Worm (Caenorhabditis elegans) whole organism, L1 larva: ENCODE measurements around the gene F21H7.2.

Experiments used
- C16A3.4 ChIP-seq: fragments of 150-350 bp; optimal IDR thresholded peaks from 2 replicates; lab custom pipeline; 2014; ENCODE audit warnings: missing biosample characterization, missing genetic modification characterization
- Y116A8C.19 ChIP-seq: sonication (generic microtip); optimal IDR thresholded peaks from 2 replicates; lab custom pipeline; 2016; ENCODE audit warnings: missing compliant biosample characterization, missing genetic modification characterization, borderline replicate concordance
- aly-2 ChIP-seq: fragments of 150-350 bp; optimal IDR thresholded peaks from 2 replicates; lab custom pipeline; 2014; ENCODE audit warnings: missing biosample characterization, missing genetic modification characterization
- ama-1 ChIP-seq: fragments of 150-350 bp; optimal IDR thresholded peaks from 2 replicates; lab custom pipeline; 2014
- blmp-1 ChIP-seq: fragments of 150-350 bp; optimal IDR thresholded peaks from 2 replicates; lab custom pipeline; 2014; ENCODE audit warnings: missing biosample characterization, missing genetic modification characterization
- ceh-82 ChIP-seq, 3 experiments: fragments of 150-350 bp in 1 of 3; sonication (generic microtip) in 2 of 3; optimal IDR thresholded peaks; 2 replicates each; lab custom pipeline; 2014 to 2017; ENCODE audit warnings: missing biosample characterization in 3 of 3, missing genetic modification characterization in 3 of 3
- ceh-90 ChIP-seq: sonication (generic microtip); optimal IDR thresholded peaks from 2 replicates; lab custom pipeline; 2016; ENCODE audit warnings: missing genetic modification characterization, missing compliant biosample characterization
- ces-1 ChIP-seq: fragments of 150-350 bp; optimal IDR thresholded peaks from 2 replicates; lab custom pipeline; 2014; ENCODE audit warnings: missing biosample characterization, missing genetic modification reagents, missing genetic modification characterization
- dpl-1 ChIP-seq, 3 experiments: fragments of 150-350 bp in 2 of 3; sonication (generic microtip) in 1 of 3; optimal IDR thresholded peaks; 2 replicates each; lab custom pipeline; 2014 to 2017; ENCODE audit warnings: missing biosample characterization in 3 of 3, missing genetic modification characterization in 3 of 3, missing genetic modification reagents in 3 of 3
- dsc-1 ChIP-seq: sonication (generic microtip); optimal IDR thresholded peaks from 2 replicates; lab custom pipeline; 2016; ENCODE audit warnings: mild to moderate bottlenecking, missing genetic modification characterization, missing compliant biosample characterization
- efl-3 ChIP-seq: fragments of 200-800 bp; sonication (Bioruptor generic); optimal IDR thresholded peaks from 2 replicates; lab custom pipeline; 2018; ENCODE audit warnings: mild to moderate bottlenecking, missing genetic modification characterization, missing compliant biosample characterization
- egl-13 ChIP-seq: sonication (generic microtip); optimal IDR thresholded peaks from 2 replicates; lab custom pipeline; 2016; ENCODE audit warnings: missing genotype, missing genetic modification reagents, missing genetic modification characterization, missing compliant biosample characterization
- egl-27 ChIP-seq, 2 experiments: fragments of 150-350 bp in 1 of 2; sonication (generic microtip); optimal IDR thresholded peaks; 3 replicates each; lab custom pipeline; 2017 to 2018; ENCODE audit warnings: missing biosample characterization in 2 of 2, missing genetic modification characterization in 2 of 2, missing genetic modification reagents in 2 of 2
- elt-3 ChIP-seq, 6 experiments: fragments of 150-350 bp in 1 of 6; sonication (generic microtip); optimal IDR thresholded peaks; 2 replicates each; lab custom pipeline; 2017 to 2018; ENCODE audit warnings: missing biosample characterization in 6 of 6, missing genetic modification characterization in 6 of 6, inconsistent platforms in 1 of 6
- ets-5 ChIP-seq: fragments of 200-800 bp; sonication (Bioruptor generic); IDR thresholded peaks from 2 replicates; pipeline ENCODE4 v1.3.6; 2022; ENCODE audit warnings: missing genetic modification characterization, missing compliant biosample characterization
- fos-1 ChIP-seq: fragments of 150-350 bp; optimal IDR thresholded peaks from 2 replicates; lab custom pipeline; 2014; ENCODE audit warnings: missing biosample characterization, missing genetic modification characterization
- grh-1 ChIP-seq: fragments of 200-800 bp; sonication (Bioruptor generic); IDR thresholded peaks from 2 replicates; pipeline ENCODE4 v1.3.6; 2022; ENCODE audit warnings: missing genetic modification reagents, missing genetic modification characterization, missing compliant biosample characterization
- hlh-4 ChIP-seq: sonication (generic microtip); optimal IDR thresholded peaks from 2 replicates; lab custom pipeline; 2016; ENCODE audit warnings: mild to moderate bottlenecking, missing genetic modification characterization, missing compliant biosample characterization
- jun-1 ChIP-seq: fragments of 150-350 bp; optimal IDR thresholded peaks from 2 replicates; lab custom pipeline; 2014; ENCODE audit warnings: missing biosample characterization, missing genetic modification reagents, missing genetic modification characterization
- lin-13 ChIP-seq: fragments of 150-350 bp; optimal IDR thresholded peaks from 2 replicates; lab custom pipeline; 2014; ENCODE audit warnings: missing biosample characterization, missing genetic modification reagents, missing genetic modification characterization
- lin-15B ChIP-seq: fragments of 150-350 bp; sonication (generic microtip); optimal IDR thresholded peaks from 3 replicates; lab custom pipeline; 2014; ENCODE audit warnings: missing biosample characterization, missing genetic modification characterization
- lin-39 ChIP-seq: fragments of 150-350 bp; optimal IDR thresholded peaks from 2 replicates; lab custom pipeline; 2014; ENCODE audit warnings: missing biosample characterization, missing genetic modification reagents, missing genetic modification characterization
- lir-3 ChIP-seq: sonication (generic microtip); optimal IDR thresholded peaks from 2 replicates; lab custom pipeline; 2016; ENCODE audit warnings: mild to moderate bottlenecking, missing genetic modification characterization, moderate library complexity, missing compliant biosample characterization; ENCODE audit not compliant: poor library complexity
- lsy-2 ChIP-seq, 2 experiments: fragments of 150-350 bp; optimal IDR thresholded peaks; 2 replicates each; lab custom pipeline; 2014; ENCODE audit warnings: missing biosample characterization in 2 of 2, missing genetic modification characterization in 2 of 2
- mab-9 ChIP-seq: fragments of 200-800 bp; sonication (Bioruptor generic); IDR thresholded peaks from 2 replicates; pipeline ENCODE4 v1.3.6; 2022; ENCODE audit warnings: missing genetic modification reagents, missing genetic modification characterization, missing compliant biosample characterization
- mdl-1 ChIP-seq, 2 experiments: fragments of 150-350 bp; optimal IDR thresholded peaks; 2 replicates each; lab custom pipeline; 2014 to 2017; ENCODE audit warnings: missing biosample characterization in 2 of 2, missing genetic modification characterization in 2 of 2, inconsistent platforms in 1 of 2
- mef-2 ChIP-seq: fragments of 150-350 bp; optimal IDR thresholded peaks from 2 replicates; lab custom pipeline; 2014; ENCODE audit warnings: missing biosample characterization, missing genetic modification characterization
- mep-1 ChIP-seq: fragments of 150-350 bp; optimal IDR thresholded peaks from 2 replicates; lab custom pipeline; 2014; ENCODE audit warnings: missing biosample characterization, missing genetic modification characterization
- nhr-11 ChIP-seq: fragments of 150-350 bp; optimal IDR thresholded peaks from 2 replicates; lab custom pipeline; 2014; ENCODE audit warnings: missing biosample characterization, missing genetic modification characterization
- nhr-19 ChIP-seq: fragments of 200-800 bp; sonication (Bioruptor generic); conservative IDR thresholded peaks from 2 replicates; pipeline ENCODE4 v1.3.6; 2022; ENCODE audit warnings: missing genetic modification characterization, missing compliant biosample characterization
- nhr-28 ChIP-seq: fragments of 150-350 bp; optimal IDR thresholded peaks from 2 replicates; lab custom pipeline; 2014; ENCODE audit warnings: missing biosample characterization, missing genetic modification characterization
- nhr-47 ChIP-seq: sonication (generic microtip); optimal IDR thresholded peaks from 2 replicates; lab custom pipeline; 2016; ENCODE audit warnings: mild to moderate bottlenecking, missing genetic modification characterization, moderate library complexity, missing compliant biosample characterization
- nhr-90 ChIP-seq: sonication (generic microtip); optimal IDR thresholded peaks from 2 replicates; lab custom pipeline; 2016; ENCODE audit warnings: mild to moderate bottlenecking, missing genetic modification characterization, missing compliant biosample characterization; ENCODE audit not compliant: poor library complexity
- snpc-4 ChIP-seq: fragments of 150-350 bp; optimal IDR thresholded peaks from 2 replicates; lab custom pipeline; 2014; ENCODE audit warnings: missing biosample characterization, missing genetic modification characterization
- swsn-7 ChIP-seq: sonication (generic microtip); optimal IDR thresholded peaks from 2 replicates; lab custom pipeline; 2016; ENCODE audit warnings: missing genetic modification characterization, missing compliant biosample characterization
- unc-130 ChIP-seq: fragments of 150-350 bp; optimal IDR thresholded peaks from 2 replicates; lab custom pipeline; 2017; ENCODE audit warnings: missing biosample characterization, missing genetic modification characterization, inconsistent platforms
- unc-30 ChIP-seq: sonication (generic microtip); optimal IDR thresholded peaks from 2 replicates; lab custom pipeline; 2017; ENCODE audit warnings: missing biosample characterization, missing genetic modification characterization
- unc-62 ChIP-seq: fragments of 150-350 bp; optimal IDR thresholded peaks from 2 replicates; lab custom pipeline; 2014; ENCODE audit warnings: missing biosample characterization, missing genetic modification reagents, missing genetic modification characterization
- ztf-4 ChIP-seq: fragments of 150-350 bp; optimal IDR thresholded peaks from 2 replicates; lab custom pipeline; 2014; ENCODE audit warnings: missing biosample characterization, missing genetic modification characterization

F21H7.2 gene

DNA sequence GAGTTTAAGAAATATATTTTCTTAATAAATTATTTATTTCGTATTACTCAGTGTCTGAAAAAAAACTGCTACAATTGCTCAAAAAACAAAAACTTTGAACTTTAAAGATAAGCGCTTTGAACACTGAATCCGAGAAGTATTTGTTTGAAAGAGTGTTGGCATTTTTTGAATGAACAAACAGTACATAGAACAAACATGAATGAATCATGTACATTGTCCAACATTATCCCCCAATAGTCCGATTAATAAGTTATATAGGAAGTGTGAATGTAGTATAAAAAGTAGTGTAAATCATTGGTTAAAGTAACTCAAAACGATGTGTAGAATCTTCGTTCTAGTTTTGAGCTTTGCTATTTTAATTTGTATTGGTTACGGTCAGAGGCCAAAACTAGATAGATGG is 28.1 kb downstream of the F21H7.2 start, which contains the start of gene F11A5.17:
TSS of gene F11A5.17 (plus strand) at position 301 of the 400 bp plus-strand sequence.
- TF ChIP-seq unc-130 (tag; lab: Kevin White, UChicago) (no peak), ets-5 (GFP tag; lab: Robert Waterston, UW) (no peak), nhr-11 (tag; lab: Kevin White, UChicago) (no peak), lsy-2 (tag; optimal IDR thresholded peaks at IDR 0.05; lab: Kevin White, UChicago) (no peak), unc-30 (tag; lab: Kevin White, UChicago) (no peak), mef-2 (no peak), dsc-1 (tag; lab: Kevin White, UChicago) (no peak), nhr-28 (no peak), mdl-1 (tag; optimal IDR thresholded peaks at IDR 0.05; lab: Kevin White, UChicago) (no peak), egl-27 (tag; optimal IDR thresholded peaks at IDR 0.05; lab: Kevin White, UChicago) (no peak), Y116A8C.19 (tag; lab: Kevin White, UChicago) (no peak), lir-3 (tag; lab: Kevin White, UChicago) (no peak), ama-1 (no peak), snpc-4 (no peak), swsn-7 (tag; lab: Kevin White, UChicago) (no peak), lin-39 (no peak), nhr-90 (tag; lab: Kevin White, UChicago) (no peak)

DNA sequence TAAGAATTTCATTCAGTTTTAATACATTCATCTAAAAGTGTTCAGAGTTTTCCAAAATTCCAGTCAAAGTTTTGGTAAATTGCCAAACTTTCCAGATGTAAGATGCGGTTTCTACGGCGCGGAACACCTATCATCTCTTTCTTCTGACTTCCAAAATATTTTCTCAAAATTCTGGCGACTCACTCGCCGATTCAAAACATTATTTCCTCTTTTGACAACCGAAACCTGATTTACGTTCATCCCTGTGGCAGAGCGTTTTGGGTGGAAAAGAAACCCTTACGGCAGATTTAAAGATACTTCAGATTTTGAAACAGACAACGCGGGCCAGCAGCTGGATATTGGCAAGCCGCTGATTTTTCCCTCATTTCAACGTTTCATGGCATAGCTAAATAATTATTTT is 31.8 kb downstream of the F21H7.2 start, which contains the start of gene F11A5.5:
TSS of gene F11A5.5 (plus strand) at position 301 of the 400 bp plus-strand sequence.
- TF ChIP-seq nhr-47 (tag; lab: Kevin White, UChicago) = no peak
- TF ChIP-seq dpl-1 (GFP tag; optimal IDR thresholded peaks at IDR 0.05; lab: Kevin White, UChicago) = no peak
- no peak for TF ChIP-seq aly-2 (tag; lab: Kevin White, UChicago)
- TF ChIP-seq hlh-4 = no peak

DNA sequence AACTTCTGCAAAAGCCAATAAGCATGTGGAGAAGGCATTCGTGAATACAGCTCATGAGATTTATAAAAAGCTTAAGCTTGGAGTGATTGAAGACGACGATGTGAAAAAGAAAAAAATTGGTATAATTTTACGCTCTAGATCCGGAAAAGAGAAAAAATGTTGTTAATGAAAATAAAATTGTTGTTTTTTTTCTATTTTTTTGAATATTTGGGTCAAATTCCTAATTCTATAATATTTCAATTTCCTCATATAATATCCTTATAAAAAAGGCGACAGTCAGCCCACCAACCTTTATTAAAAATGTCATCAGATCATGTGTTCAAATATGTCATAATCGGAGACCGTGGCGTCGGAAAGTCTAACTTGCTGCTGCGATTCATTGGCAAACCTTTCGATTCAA is 34.4 kb downstream of the F21H7.2 start, which contains the start of gene rabr-3:
TSS of gene rabr-3 (plus strand) at position 301 of the 400 bp plus-strand sequence.
- no peak for TF ChIP-seq ceh-90
- no peak for TF ChIP-seq unc-62 (GFP tag; lab: Kevin White, UChicago)
- no peak for TF ChIP-seq aly-2 (tag; lab: Kevin White, UChicago)
- TF ChIP-seq fos-1 (tag; lab: Kevin White, UChicago) = no peak
- TF ChIP-seq lin-13 (GFP tag; lab: Kevin White, UChicago) = no peak
- no peak for TF ChIP-seq lsy-2 (tag; optimal IDR thresholded peaks at IDR 0.05; lab: Kevin White, UChicago)
- no peak for TF ChIP-seq elt-3 (tag; optimal IDR thresholded peaks at IDR 0.05; lab: Kevin White, UChicago)
- no peak for TF ChIP-seq ceh-82 (tag; optimal IDR thresholded peaks at IDR 0.05; lab: Kevin White, UChicago)
- TF ChIP-seq nhr-19 (GFP tag; lab: Robert Waterston, UW) = no peak
- no peak for TF ChIP-seq grh-1
- TF ChIP-seq mef-2 = no peak
- no peak for TF ChIP-seq egl-13 (tag; lab: Kevin White, UChicago)
- no peak for TF ChIP-seq ztf-4 (tag; lab: Kevin White, UChicago)
- TF ChIP-seq dpl-1 (GFP tag; optimal IDR thresholded peaks at IDR 0.05; lab: Kevin White, UChicago) = no peak

DNA sequence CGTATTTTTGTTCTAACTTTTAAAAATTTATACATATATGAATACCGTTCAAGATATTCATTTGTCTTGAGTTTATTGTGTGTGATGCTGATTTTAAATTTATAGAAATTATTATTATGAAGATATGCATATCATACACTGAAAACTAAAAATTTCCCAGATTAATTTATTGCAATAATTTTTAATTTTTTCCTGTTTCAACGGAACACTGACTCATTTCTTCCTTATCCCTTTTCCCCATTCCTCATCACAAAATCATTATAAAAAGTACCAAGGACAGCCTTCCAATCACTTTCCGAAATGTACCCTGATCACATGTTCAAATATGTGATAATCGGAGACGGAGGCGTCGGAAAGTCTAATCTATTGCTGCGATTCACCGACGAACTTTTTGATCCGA is 35.2 kb downstream of the F21H7.2 start, which contains the start of gene rabr-4:
TSS of gene rabr-4 (plus strand) at position 301 of the 400 bp plus-strand sequence.
- TF ChIP-seq blmp-1 (peak; percentile 46), elt-3 (tag; optimal IDR thresholded peaks at IDR 0.05; lab: Kevin White, UChicago) (peak in 1 of 6 experiments; percentile 20), lin-15B (tag; lab: Kevin White, UChicago) (no peak), unc-130 (tag; lab: Kevin White, UChicago) (no peak)

DNA sequence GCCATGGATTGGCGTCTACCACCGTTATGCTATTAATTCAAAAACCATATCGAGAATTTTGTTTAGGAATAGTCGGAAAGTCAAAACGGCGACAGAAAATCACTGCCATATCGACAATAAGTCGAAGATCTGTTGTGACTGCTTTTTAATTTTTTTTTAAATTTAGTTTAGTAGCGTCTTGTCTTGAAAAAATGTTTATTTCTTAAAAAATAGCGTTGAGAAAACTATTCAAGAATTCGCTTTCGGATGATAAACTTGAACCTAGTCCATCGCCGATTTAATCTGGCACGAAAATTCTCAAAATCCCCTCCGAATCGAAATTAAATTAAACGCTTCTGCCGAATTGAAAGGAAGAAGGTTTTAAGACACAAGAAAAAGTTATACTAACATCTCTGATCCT is 37.7 kb downstream of the F21H7.2 start, which contains the start of gene srh-279:
TSS of gene srh-279 (plus strand) at position 301 of the 400 bp plus-strand sequence.
- no peak for TF ChIP-seq C16A3.4 (tag; lab: Kevin White, UChicago)
- no peak for TF ChIP-seq nhr-19 (GFP tag; lab: Robert Waterston, UW)
- TF ChIP-seq efl-3 (GFP tag; lab: Kevin White, UChicago) = no peak
- TF ChIP-seq mep-1 = no peak
- no peak for TF ChIP-seq jun-1 (tag; lab: Kevin White, UChicago)
- no peak for TF ChIP-seq snpc-4
- TF ChIP-seq mab-9 = no peak
- TF ChIP-seq ces-1 (GFP tag; lab: Kevin White, UChicago) = no peak
- no peak for TF ChIP-seq mef-2
- no peak for TF ChIP-seq hlh-4
- TF ChIP-seq, all 84 proteins: peak for 0
